Fruit fly (Drosophila melanogaster) whole organism, prepupa: ENCODE results near the gene csw.

ENCODE experiments used
- Blimp-1 ChIP-seq: fragments of 200-800 bp; sonication (Bioruptor generic); optimal IDR thresholded peaks from 3 replicates; lab custom pipeline; 2017; ENCODE audit warnings: missing biosample characterization, missing genetic modification characterization, mild to moderate bottlenecking, moderate library complexity, missing genetic modification reagents
- CG11294 ChIP-seq: fragments of 200-800 bp; sonication (Bioruptor generic); IDR thresholded peaks from 2 replicates; pipeline ENCODE4 v1.3.6; 2022; ENCODE audit warnings: missing biosample characterization, missing genetic modification characterization
- CG15336 ChIP-seq: fragments of 200-800 bp; sonication (Bioruptor generic); IDR thresholded peaks from 2 replicates; pipeline ENCODE4 v1.3.6; 2022; ENCODE audit warnings: missing biosample characterization, missing genetic modification characterization
- CG1621 ChIP-seq: fragments of 200-800 bp; sonication (Bioruptor generic); optimal IDR thresholded peaks from 3 replicates; lab custom pipeline; 2018; ENCODE audit warnings: missing biosample characterization, mild to moderate bottlenecking, missing genetic modification characterization
- CG16779 ChIP-seq: fragments of 200-800 bp; sonication (Bioruptor generic); optimal IDR thresholded peaks from 3 replicates; lab custom pipeline; 2017; ENCODE audit warnings: missing biosample characterization, mild to moderate bottlenecking, missing genetic modification characterization
- CG3032 ChIP-seq: fragments of 200-800 bp; optimal IDR thresholded peaks from 2 replicates; lab custom pipeline; 2019; ENCODE audit warnings: missing biosample characterization, mild to moderate bottlenecking, missing genetic modification characterization, moderate library complexity
- CG32006 ChIP-seq: fragments of 200-800 bp; sonication (Bioruptor generic); optimal IDR thresholded peaks from 3 replicates; lab custom pipeline; 2017; ENCODE audit warnings: missing biosample characterization, mild to moderate bottlenecking, missing genetic modification characterization
- CG34406 ChIP-seq: fragments of 200-800 bp; sonication (Bioruptor generic); optimal IDR thresholded peaks from 3 replicates; lab custom pipeline; 2016; ENCODE audit warnings: missing biosample characterization, missing genetic modification characterization
- CG6163 ChIP-seq: fragments of 200-800 bp; sonication (Bioruptor generic); IDR thresholded peaks from 3 replicates; pipeline ENCODE4 v1.3.6; 2022; ENCODE audit warnings: missing biosample characterization, missing genetic modification characterization
- CG6276 ChIP-seq: fragments of 200-800 bp; sonication (Bioruptor generic); optimal IDR thresholded peaks from 2 replicates; lab custom pipeline; 2017; ENCODE audit warnings: missing biosample characterization, mild to moderate bottlenecking, missing genetic modification characterization
- CG6808 ChIP-seq: fragments of 200-800 bp; sonication (Bioruptor generic); optimal IDR thresholded peaks from 3 replicates; lab custom pipeline; 2017; ENCODE audit warnings: missing biosample characterization, missing genetic modification characterization, mild to moderate bottlenecking, moderate library complexity, missing genetic modification reagents
- CG7368 ChIP-seq: fragments of 200-800 bp; sonication (Bioruptor generic); optimal IDR thresholded peaks from 3 replicates; lab custom pipeline; 2016; ENCODE audit warnings: missing biosample characterization, missing genetic modification characterization
- CG8119 ChIP-seq: fragments of 200-800 bp; sonication (Bioruptor generic); IDR thresholded peaks from 3 replicates; pipeline ENCODE4 v1.3.6; 2022; ENCODE audit warnings: missing biosample characterization, missing genetic modification characterization
- Eip75B ChIP-seq: fragments of 200-800 bp; sonication (Bioruptor generic); optimal IDR thresholded peaks from 3 replicates; lab custom pipeline; 2016; ENCODE audit warnings: missing biosample characterization, missing genetic modification characterization
- Eip78C ChIP-seq: fragments of 200-800 bp; sonication (Bioruptor generic); peaks from one replicate; lab custom pipeline; 2016; ENCODE audit warnings: missing biosample characterization, missing genetic modification characterization
- Ets21C ChIP-seq: fragments of 200-800 bp; sonication (Bioruptor generic); optimal IDR thresholded peaks from 3 replicates; lab custom pipeline; 2016; ENCODE audit warnings: missing biosample characterization, missing genetic modification characterization
- Ets96B ChIP-seq: fragments of 200-800 bp; optimal IDR thresholded peaks from 2 replicates; lab custom pipeline; 2019; ENCODE audit warnings: missing biosample characterization, mild to moderate bottlenecking, missing genetic modification characterization, moderate library complexity
- Hr39 ChIP-seq: fragments of 200-800 bp; sonication (Bioruptor generic); optimal IDR thresholded peaks from 2 replicates; lab custom pipeline; 2016; ENCODE audit warnings: missing biosample characterization, missing genetic modification characterization
- Met ChIP-seq: fragments of 200-800 bp; sonication (Bioruptor generic); optimal IDR thresholded peaks from 3 replicates; lab custom pipeline; 2016; ENCODE audit warnings: missing biosample characterization, missing genetic modification characterization
- OdsH ChIP-seq: fragments of 200-800 bp; sonication (Bioruptor generic); optimal IDR thresholded peaks from 3 replicates; lab custom pipeline; 2016; ENCODE audit warnings: missing biosample characterization, missing genetic modification characterization
- Smox ChIP-seq: fragments of 200-800 bp; sonication (Bioruptor generic); optimal IDR thresholded peaks from 3 replicates; lab custom pipeline; 2016; ENCODE audit warnings: missing biosample characterization, missing genetic modification characterization
- Sox102F ChIP-seq: fragments of 200-800 bp; sonication (Bioruptor generic); optimal IDR thresholded peaks from 2 replicates; lab custom pipeline; 2016; ENCODE audit warnings: missing biosample characterization, mild to moderate bottlenecking, missing genetic modification characterization
- Sox14 ChIP-seq: fragments of 200-800 bp; sonication (Bioruptor generic); optimal IDR thresholded peaks from 3 replicates; lab custom pipeline; 2016; ENCODE audit warnings: missing biosample characterization, missing genetic modification characterization
- achi ChIP-seq: fragments of 200-800 bp; sonication (Bioruptor generic); optimal IDR thresholded peaks from 3 replicates; lab custom pipeline; 2016; ENCODE audit warnings: missing biosample characterization, missing genetic modification characterization
- acj6 ChIP-seq: fragments of 200-800 bp; sonication (Bioruptor generic); optimal IDR thresholded peaks from 3 replicates; lab custom pipeline; 2016; ENCODE audit warnings: missing biosample characterization, missing genetic modification characterization
- cyc ChIP-seq: fragments of 200-800 bp; sonication (Bioruptor generic); optimal IDR thresholded peaks from 3 replicates; lab custom pipeline; 2016; ENCODE audit warnings: missing biosample characterization, missing genetic modification characterization
- dac ChIP-seq: fragments of 200-800 bp; sonication (Bioruptor generic); optimal IDR thresholded peaks from 2 replicates; lab custom pipeline; 2017; ENCODE audit warnings: missing biosample characterization, mild to moderate bottlenecking, missing genetic modification characterization
- dsx ChIP-seq: fragments of 200-800 bp; optimal IDR thresholded peaks from 3 replicates; lab custom pipeline; 2019; ENCODE audit warnings: missing biosample characterization, mild to moderate bottlenecking, missing genetic modification characterization, moderate library complexity; ENCODE audit not compliant: poor library complexity, severe bottlenecking
- eg ChIP-seq: fragments of 200-800 bp; sonication (Bioruptor generic); IDR thresholded peaks from 3 replicates; pipeline ENCODE4 v1.3.6; 2022; ENCODE audit warnings: missing biosample characterization, missing genetic modification characterization
- esn ChIP-seq: fragments of 200-800 bp; sonication (Bioruptor generic); optimal IDR thresholded peaks from 2 replicates; lab custom pipeline; 2016; ENCODE audit warnings: missing biosample characterization, mild to moderate bottlenecking, missing genetic modification characterization, moderate library complexity
- fd59A ChIP-seq: fragments of 200-800 bp; sonication (Bioruptor generic); optimal IDR thresholded peaks from 2 replicates; lab custom pipeline; 2017; ENCODE audit warnings: missing biosample characterization, mild to moderate bottlenecking, missing genetic modification characterization, missing genetic modification reagents
- fkh ChIP-seq: fragments of 200-800 bp; sonication (Bioruptor generic); optimal IDR thresholded peaks from 3 replicates; lab custom pipeline; 2017; ENCODE audit warnings: missing biosample characterization, mild to moderate bottlenecking, missing genetic modification characterization, moderate library complexity
- salr ChIP-seq, 2 experiments: fragments of 200-800 bp; sonication (Bioruptor generic); optimal IDR thresholded peaks; 3 replicates each; lab custom pipeline; 2016 to 2018; ENCODE audit warnings: missing biosample characterization in 2 of 2, missing genetic modification characterization in 2 of 2, mild to moderate bottlenecking in 1 of 2
- svp ChIP-seq: fragments of 200-800 bp; sonication (Bioruptor generic); peaks from one replicate; lab custom pipeline; 2016; ENCODE audit warnings: missing biosample characterization, missing genetic modification characterization
- topi ChIP-seq: fragments of 200-800 bp; sonication (Bioruptor generic); optimal IDR thresholded peaks from 3 replicates; lab custom pipeline; 2016; ENCODE audit warnings: missing biosample characterization, missing genetic modification characterization

The csw gene

dm6 chrX:2071878-2072817 lies 21.9 kb upstream of the csw start, which contains the start of gene Rtca (continued):
- peak; percentile 87 for TF ChIP-seq acj6
- peak; percentile 75 for TF ChIP-seq CG16779
- TF ChIP-seq CG34406 (GFP tag; lab: Kevin White, UChicago): peak; percentile 80
- TF ChIP-seq CG8119 (GFP tag; lab: Robert Waterston, UW): peak; percentile 86
- peak; percentile 90 for TF ChIP-seq CG7368 (GFP tag; lab: Kevin White, UChicago)
- peak; percentile 91 for TF ChIP-seq topi (GFP tag; lab: Kevin White, UChicago)
- TF ChIP-seq fd59A (GFP tag; lab: Kevin White, UChicago): peak; percentile 87
- peak; percentile 89 for TF ChIP-seq CG6808 (GFP tag; lab: Kevin White, UChicago)
- TF ChIP-seq esn (GFP tag; lab: Kevin White, UChicago): peak; percentile 92
- peak; percentile 76 for TF ChIP-seq dac (GFP tag; lab: Kevin White, UChicago)
- TF ChIP-seq eg: peak; percentile 90
- peak; percentile 93 for TF ChIP-seq CG32006
- TF ChIP-seq CG11294 (GFP tag; lab: Robert Waterston, UW): peak; percentile 75
- peak; percentile 85 for TF ChIP-seq CG6163
- TF ChIP-seq Ets21C (GFP tag; lab: Kevin White, UChicago): peak; percentile 80

- no peak for TF ChIP-seq Ets21C (GFP tag; lab: Kevin White, UChicago)
- TF ChIP-seq CG32006: no peak
- peak; percentile 19 for TF ChIP-seq CG1621
- no peak for TF ChIP-seq Ets96B (tag; lab: Kevin White, UChicago)
- no peak for TF ChIP-seq CG34406 (GFP tag; lab: Kevin White, UChicago)
- TF ChIP-seq CG6276 (GFP tag; lab: Kevin White, UChicago): no peak
- peak; percentile 14 for TF ChIP-seq Sox14
- no peak for TF ChIP-seq salr (GFP tag; optimal IDR thresholded peaks at IDR 0.05; lab: Kevin White, UChicago)
- no peak for TF ChIP-seq Eip75B (GFP tag; lab: Kevin White, UChicago)
- no peak for TF ChIP-seq CG11294 (GFP tag; lab: Robert Waterston, UW)
- no peak for TF ChIP-seq cyc (GFP tag; lab: Kevin White, UChicago)
- no peak for TF ChIP-seq dsx (GFP tag; lab: Kevin White, UChicago)
- peak; percentile 41 for TF ChIP-seq Eip78C (GFP tag; lab: Kevin White, UChicago)
- no peak for TF ChIP-seq Met
- TF ChIP-seq Blimp-1 (GFP tag; lab: Kevin White, UChicago): no peak
- no peak for TF ChIP-seq Smox (GFP tag; lab: Kevin White, UChicago)
- no peak for TF ChIP-seq Hr39 (GFP tag; lab: Kevin White, UChicago)
- peak; percentile 6 for TF ChIP-seq esn (GFP tag; lab: Kevin White, UChicago)
- no peak for TF ChIP-seq Sox102F
- TF ChIP-seq achi (GFP tag; lab: Kevin White, UChicago): peak; percentile 32
- TF ChIP-seq fkh (GFP tag; lab: Kevin White, UChicago): peak; percentile 57
Measured at dm6 chrX:2073325-2073724, 20.7 kb upstream of the csw start, which contains the start of gene CG4199. TSS of gene CG4199 (minus strand) at chrX:2073483.

- TF ChIP-seq fd59A (GFP tag; lab: Kevin White, UChicago) (no peak), topi (GFP tag; lab: Kevin White, UChicago) (peak; percentile 2), CG3032 (tag; lab: Kevin White, UChicago) (peak; percentile 30), OdsH (GFP tag; lab: Kevin White, UChicago) (peak; percentile 1), dac (GFP tag; lab: Kevin White, UChicago) (no peak), CG15336 (GFP tag; lab: Robert Waterston, UW) (peak; percentile 9; the same call in 1 of the 2 replicates), Eip78C (GFP tag; lab: Kevin White, UChicago) (peak; percentile 33), svp (peak; percentile 73)
- TF ChIP-seq, all 60 proteins: peak for 6
Measured at dm6 chrX:2075846-2076377, 18.1 kb upstream of the csw start, which contains the start of gene CG4045. TSS of gene CG4045 (minus strand) at chrX:2075900.
